Fruit fly (Drosophila melanogaster) whole organism, embryonic: ENCODE results near the gene Mbs.

Source experiments
- Aef1 ChIP-seq: fragments of 200-800 bp; sonication (Bioruptor generic); IDR thresholded peaks from 3 replicates; pipeline ENCODE4 v1.3.6; 2022; ENCODE audit warnings: missing biosample characterization, missing genetic modification characterization
- CG10147 ChIP-seq: fragments of 200-800 bp; sonication (Bioruptor generic); optimal IDR thresholded peaks from 2 replicates; lab custom pipeline; 2019; ENCODE audit warnings: missing biosample characterization, mild to moderate bottlenecking, missing genetic modification characterization, moderate library complexity
- CG10267 ChIP-seq: fragments of 200-800 bp; sonication (Bioruptor generic); optimal IDR thresholded peaks from 2 replicates; lab custom pipeline; 2018; ENCODE audit warnings: missing biosample characterization, mild to moderate bottlenecking, missing genetic modification characterization, moderate library complexity
- CG10543 ChIP-seq: fragments of 200-800 bp; sonication (Bioruptor generic); optimal IDR thresholded peaks from 3 replicates; lab custom pipeline; 2017; ENCODE audit warnings: missing biosample characterization, mild to moderate bottlenecking, missing genetic modification characterization, moderate library complexity
- CG11504 ChIP-seq: fragments of 200-800 bp; sonication (Bioruptor generic); optimal IDR thresholded peaks from 3 replicates; lab custom pipeline; 2019; ENCODE audit warnings: missing biosample characterization, mild to moderate bottlenecking, missing genetic modification characterization, moderate library complexity
- CG11696 ChIP-seq: fragments of 200-800 bp; sonication (Bioruptor generic); IDR thresholded peaks from 2 replicates; pipeline ENCODE4 v1.3.6; 2022; ENCODE audit warnings: missing biosample characterization, missing genetic modification characterization
- CG1233 ChIP-seq: fragments of 200-800 bp; sonication (Bioruptor generic); optimal IDR thresholded peaks from 4 replicates; lab custom pipeline; 2018; ENCODE audit warnings: missing biosample characterization, mild to moderate bottlenecking, missing genetic modification characterization
- CG1602 ChIP-seq: fragments of 200-800 bp; sonication (Bioruptor generic); optimal IDR thresholded peaks from 3 replicates; lab custom pipeline; 2016; ENCODE audit warnings: missing biosample characterization, missing genetic modification characterization
- CG16813 ChIP-seq: fragments of 200-800 bp; sonication (Bioruptor generic); IDR thresholded peaks from 3 replicates; pipeline ENCODE4 v1.3.6; 2022; ENCODE audit warnings: missing biosample characterization, missing genetic modification characterization; ENCODE audit not compliant: partially characterized antibody
- CG17359 ChIP-seq: fragments of 200-800 bp; sonication (Bioruptor generic); optimal IDR thresholded peaks from 3 replicates; lab custom pipeline; 2018; ENCODE audit warnings: missing biosample characterization, mild to moderate bottlenecking, missing genetic modification characterization, moderate library complexity
- CG18764 ChIP-seq: fragments of 200-800 bp; sonication (Bioruptor generic); optimal IDR thresholded peaks from 3 replicates; lab custom pipeline; 2016; ENCODE audit warnings: missing biosample characterization, missing genetic modification characterization
- CG2199 ChIP-seq: fragments of 200-800 bp; sonication (Bioruptor generic); IDR thresholded peaks from 3 replicates; pipeline ENCODE4 v1.3.6; 2022; ENCODE audit warnings: missing biosample characterization, missing genetic modification characterization
- CG2889 ChIP-seq: fragments of 200-800 bp; sonication (Bioruptor generic); IDR thresholded peaks from 3 replicates; pipeline ENCODE4 v1.3.6; 2022; ENCODE audit warnings: missing biosample characterization, missing genetic modification characterization
- CG3065 ChIP-seq: fragments of 200-800 bp; sonication (Bioruptor generic); optimal IDR thresholded peaks from 2 replicates; lab custom pipeline; 2016; ENCODE audit warnings: missing biosample characterization, missing genetic modification characterization
- CG31388 ChIP-seq: fragments of 200-800 bp; sonication (Bioruptor generic); optimal IDR thresholded peaks from 2 replicates; lab custom pipeline; 2016; ENCODE audit warnings: missing biosample characterization, missing genetic modification characterization
- CG4617 ChIP-seq: fragments of 200-800 bp; sonication (Bioruptor generic); optimal IDR thresholded peaks from 3 replicates; lab custom pipeline; 2016; ENCODE audit warnings: missing biosample characterization, missing genetic modification characterization, borderline replicate concordance
- CG6254 ChIP-seq: fragments of 200-800 bp; sonication (Bioruptor generic); optimal IDR thresholded peaks from 3 replicates; lab custom pipeline; 2017; ENCODE audit warnings: mild to moderate bottlenecking, missing biosample characterization, missing genetic modification reagents, missing genetic modification characterization
- CG6272 ChIP-seq: fragments of 200-800 bp; sonication (Bioruptor generic); IDR thresholded peaks from 2 replicates; pipeline ENCODE4 v1.3.6; 2022; ENCODE audit warnings: missing biosample characterization, missing genetic modification characterization
- CG6683 ChIP-seq: fragments of 200-800 bp; sonication (Bioruptor generic); optimal IDR thresholded peaks from 2 replicates; lab custom pipeline; 2017; ENCODE audit warnings: missing biosample characterization, mild to moderate bottlenecking, missing genetic modification characterization, missing genetic modification reagents
- CG6791 ChIP-seq: fragments of 200-800 bp; sonication (Bioruptor generic); IDR thresholded peaks from 3 replicates; pipeline ENCODE4 v1.3.6; 2022; ENCODE audit warnings: missing biosample characterization, missing genetic modification characterization; ENCODE audit not compliant: partially characterized antibody
- CG8924 ChIP-seq: fragments of 200-800 bp; optimal IDR thresholded peaks from 3 replicates; lab custom pipeline; 2019; ENCODE audit warnings: missing biosample characterization, mild to moderate bottlenecking, missing genetic modification characterization, moderate library complexity
- CTCF ChIP-seq: fragments of 200-800 bp; sonication (Bioruptor generic); optimal IDR thresholded peaks from 2 replicates; lab custom pipeline; 2017; ENCODE audit warnings: missing biosample characterization, mild to moderate bottlenecking, missing genetic modification characterization, moderate library complexity
- Chrac-16 ChIP-seq: fragments of 200-800 bp; sonication (Bioruptor generic); optimal IDR thresholded peaks from 3 replicates; lab custom pipeline; 2016; ENCODE audit warnings: missing biosample characterization, missing genetic modification characterization
- D19A ChIP-seq: fragments of 200-800 bp; optimal IDR thresholded peaks from 3 replicates; lab custom pipeline; 2019; ENCODE audit warnings: missing biosample characterization, mild to moderate bottlenecking, missing genetic modification characterization, moderate library complexity
- GATAe ChIP-seq: fragments of 200-800 bp; sonication (Bioruptor generic); conservative IDR thresholded peaks from 2 replicates; pipeline ENCODE4 v1.3.6; 2022; ENCODE audit warnings: missing biosample characterization, missing genetic modification characterization
- Gug ChIP-seq: fragments of 200-800 bp; sonication (Bioruptor generic); IDR thresholded peaks from 4 replicates; pipeline ENCODE4 v1.3.6; 2022; ENCODE audit warnings: missing biosample characterization, missing genetic modification characterization
- HLHmδ ChIP-seq: fragments of 200-800 bp; sonication (Bioruptor generic); optimal IDR thresholded peaks from 2 replicates; lab custom pipeline; 2018; ENCODE audit warnings: missing biosample characterization, mild to moderate bottlenecking, missing genetic modification characterization, moderate library complexity
- Hr78 ChIP-seq, 2 experiments: fragments of 200-800 bp in 1 of 2; fragments of >200 bp in 1 of 2; sonication (Bioruptor generic) in 1 of 2; optimal IDR thresholded peaks; 2 replicates each; lab custom pipeline; 2017 to 2019; ENCODE audit warnings: missing biosample characterization in 2 of 2, missing genetic modification characterization in 2 of 2, mild to moderate bottlenecking in 1 of 2, moderate library complexity in 1 of 2
- Spps ChIP-seq: fragments of 200-800 bp; sonication (Bioruptor generic); optimal IDR thresholded peaks from 2 replicates; lab custom pipeline; 2018; ENCODE audit warnings: missing biosample characterization, mild to moderate bottlenecking, missing genetic modification characterization
- abd-A ChIP-seq: fragments of 200-800 bp; sonication (Bioruptor generic); optimal IDR thresholded peaks from 3 replicates; lab custom pipeline; 2019; ENCODE audit warnings: missing biosample characterization, mild to moderate bottlenecking, missing genetic modification characterization, moderate library complexity
- bsh ChIP-seq, 2 experiments: fragments of 200-800 bp; sonication (Bioruptor generic); optimal IDR thresholded peaks; 2 replicates each; lab custom pipeline; 2017 to 2018; ENCODE audit warnings: mild to moderate bottlenecking in 2 of 2, missing biosample characterization in 2 of 2, missing genetic modification characterization in 2 of 2, moderate library complexity in 1 of 2
- dan ChIP-seq: fragments of 200-800 bp; sonication (Bioruptor generic); IDR thresholded peaks from 2 replicates; pipeline ENCODE4 v1.3.6; 2022; ENCODE audit warnings: missing biosample characterization, missing genetic modification characterization
- dmrt11E ChIP-seq: fragments of 200-800 bp; sonication (Bioruptor generic); optimal IDR thresholded peaks from 3 replicates; lab custom pipeline; 2018; ENCODE audit warnings: missing biosample characterization, mild to moderate bottlenecking, missing genetic modification characterization, moderate library complexity
- fd64A ChIP-seq: fragments of 200-800 bp; sonication (Bioruptor generic); optimal IDR thresholded peaks from 3 replicates; lab custom pipeline; 2018; ENCODE audit warnings: missing biosample characterization, mild to moderate bottlenecking, missing genetic modification characterization
- ftz-f1 ChIP-seq: fragments of 200-800 bp; sonication (Bioruptor generic); optimal IDR thresholded peaks from 2 replicates; lab custom pipeline; 2016; ENCODE audit warnings: missing biosample characterization, missing genetic modification characterization
- hkb ChIP-seq, 2 experiments: fragments of 200-800 bp in 1 of 2; fragments of >200 bp in 1 of 2; sonication (Bioruptor generic) in 1 of 2; IDR thresholded peaks in 1 of 2; optimal IDR thresholded peaks in 1 of 2; 2 replicates each; pipeline versions ENCODE4 v1.3.6 to Lab custom; 2017 to 2022; ENCODE audit warnings: missing biosample characterization in 1 of 2, missing genetic modification characterization in 1 of 2
- lab ChIP-seq: fragments of 200-800 bp; sonication (Bioruptor generic); optimal IDR thresholded peaks from 3 replicates; lab custom pipeline; 2017; ENCODE audit warnings: missing biosample characterization, missing genetic modification characterization, mild to moderate bottlenecking, moderate library complexity, missing genetic modification reagents
- lov ChIP-seq, 2 experiments: fragments of 200-800 bp in 1 of 2; fragments of >200 bp in 1 of 2; sonication (Bioruptor generic) in 1 of 2; IDR thresholded peaks in 1 of 2; optimal IDR thresholded peaks in 1 of 2; 2 replicates in 1 of 2; 3 replicates in 1 of 2; pipeline versions ENCODE4 v1.3.6 to Lab custom; 2017 to 2022; ENCODE audit warnings: missing biosample characterization in 1 of 2, missing genetic modification characterization in 1 of 2
- pan ChIP-seq, 4 experiments: fragments of >200 bp in 3 of 4; fragments of 200-800 bp in 1 of 4; sonication (Bioruptor generic) in 1 of 4; optimal IDR thresholded peaks in 3 of 4; IDR thresholded peaks in 1 of 4; 2 replicates each; pipeline versions ENCODE4 v1.3.6 to Lab custom; 2017 to 2022; ENCODE audit warnings: missing biosample characterization in 2 of 4, missing genetic modification characterization in 2 of 4, mixed read lengths in 1 of 4
- pros ChIP-seq: fragments of 200-800 bp; sonication (Bioruptor generic); optimal IDR thresholded peaks from 3 replicates; lab custom pipeline; 2019; ENCODE audit warnings: missing biosample characterization, mild to moderate bottlenecking, missing genetic modification characterization, moderate library complexity
- scrt ChIP-seq: fragments of 200-800 bp; sonication (Bioruptor generic); optimal IDR thresholded peaks from 2 replicates; lab custom pipeline; 2018; ENCODE audit warnings: missing biosample characterization, mild to moderate bottlenecking, missing genetic modification characterization, moderate library complexity
- sob ChIP-seq: fragments of 200-800 bp; sonication (Bioruptor generic); IDR thresholded peaks from 2 replicates; pipeline ENCODE4 v1.3.6; 2022; ENCODE audit warnings: missing biosample characterization, missing genetic modification characterization
- stc ChIP-seq: fragments of 200-800 bp; sonication (Bioruptor generic); IDR thresholded peaks from 2 replicates; pipeline ENCODE4 v1.3.6; 2022; ENCODE audit warnings: missing biosample characterization, missing genetic modification characterization
- stwl ChIP-seq: fragments of 200-800 bp; sonication (Bioruptor generic); optimal IDR thresholded peaks from 3 replicates; lab custom pipeline; 2018; ENCODE audit warnings: missing biosample characterization, mild to moderate bottlenecking, missing genetic modification characterization, moderate library complexity
- tap ChIP-seq: fragments of 200-800 bp; optimal IDR thresholded peaks from 3 replicates; lab custom pipeline; 2019; ENCODE audit warnings: missing biosample characterization, mild to moderate bottlenecking, missing genetic modification characterization, moderate library complexity
- tio ChIP-seq: fragments of 200-800 bp; sonication (Bioruptor generic); optimal IDR thresholded peaks from 2 replicates; lab custom pipeline; 2017; ENCODE audit warnings: missing biosample characterization, missing genetic modification characterization, inconsistent platforms
- wdn ChIP-seq: fragments of 200-800 bp; sonication (Bioruptor generic); IDR thresholded peaks from 2 replicates; pipeline ENCODE4 v1.3.6; 2022; ENCODE audit warnings: missing biosample characterization, missing genetic modification characterization

Gene Mbs

DNA sequence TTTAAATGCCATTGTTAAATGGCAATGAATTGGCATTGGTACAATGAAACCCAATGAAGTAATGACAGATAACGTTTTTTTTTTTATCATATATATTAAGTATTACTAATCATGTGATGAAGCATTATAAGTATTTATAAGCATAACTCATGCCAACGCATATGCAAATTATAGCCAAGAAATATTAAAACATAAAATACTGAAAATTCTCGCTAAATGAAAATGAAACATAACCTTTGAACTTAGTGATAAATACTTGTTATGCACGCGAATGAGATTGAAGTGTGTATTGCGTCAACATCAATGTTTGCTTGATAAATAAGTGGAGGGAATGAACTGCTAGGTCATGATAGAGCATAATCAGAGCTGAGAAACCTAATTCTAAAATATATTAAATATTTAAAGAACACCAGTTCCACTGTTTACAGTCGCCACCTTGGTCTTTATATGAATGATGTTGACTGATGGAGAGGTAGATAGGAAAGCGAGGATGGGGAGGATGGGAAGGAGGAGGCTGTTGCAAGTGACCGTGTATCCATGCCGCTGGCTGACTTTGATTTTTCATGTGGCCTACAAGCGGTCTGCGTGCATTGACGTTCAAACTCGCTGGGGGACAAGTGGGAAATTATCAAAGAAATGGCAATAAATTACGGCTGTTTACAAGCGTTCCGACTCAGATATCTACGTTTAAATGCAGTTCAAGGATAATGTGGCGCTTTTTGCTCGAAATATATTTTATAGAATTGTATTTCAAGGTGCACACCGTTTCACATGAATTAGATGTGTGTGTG, 4.5 kb downstream of the Mbs start (continued):
- TF ChIP-seq hkb (optimal IDR thresholded peaks at IDR 0.05; lab: Kevin White, UChicago) (no peak), hkb (GFP tag; IDR thresholded peaks at IDR 0.05; lab: Robert Waterston, UW) (no peak), Chrac-16 (GFP tag; lab: Kevin White, UChicago) (no peak), abd-A (tag; lab: Kevin White, UChicago) (no peak), CTCF (GFP tag; lab: Kevin White, UChicago) (no peak), HLHmδ (GFP tag; lab: Kevin White, UChicago) (peak; percentile 55), ftz-f1 (GFP tag; lab: Kevin White, UChicago) (peak; percentile 74), scrt (no peak), sob (no peak), CG3065 (GFP tag; lab: Kevin White, UChicago) (no peak), CG10267 (no peak), Spps (tag; lab: Kevin White, UChicago) (peak; percentile 51), CG6683 (GFP tag; lab: Kevin White, UChicago) (no peak), wdn (no peak), D19A (peak; percentile 8), CG4617 (GFP tag; lab: Kevin White, UChicago) (no peak), dan (GFP tag; lab: Robert Waterston, UW) (no peak), CG18764 (GFP tag; lab: Kevin White, UChicago) (peak; percentile 25), GATAe (GFP tag; lab: Robert Waterston, UW) (no peak), CG17359 (peak; percentile 5), CG11696 (GFP tag; lab: Robert Waterston, UW) (no peak), CG11504 (tag; lab: Kevin White, UChicago) (peak; percentile 9), CG10147 (GFP tag; lab: Kevin White, UChicago) (no peak), CG10543 (GFP tag; lab: Kevin White, UChicago) (peak; percentile 31), CG1233 (GFP tag; lab: Kevin White, UChicago) (no peak), CG6791 (GFP tag; lab: Robert Waterston, UW) (no peak), tio (GFP tag; lab: Kevin White, UChicago) (peak; percentile 0), tap (tag; lab: Kevin White, UChicago) (no peak), pan (optimal IDR thresholded peaks at IDR 0.05; lab: Kevin White, UChicago) (no peak), pan (GFP tag; optimal IDR thresholded peaks at IDR 0.05 in 1 of 2, IDR thresholded peaks at IDR 0.05 in 1 of 2) (no peak), Hr78 (GFP tag; optimal IDR thresholded peaks at IDR 0.05; lab: Kevin White, UChicago) (peak in 1 of 2 experiments; percentile 71), CG2889 (no peak), Aef1 (GFP tag; lab: Robert Waterston, UW) (no peak), CG16813 (GFP tag; lab: Robert Waterston, UW) (no peak), CG8924 (tag; lab: Kevin White, UChicago) (no peak), CG6254 (GFP tag; lab: Kevin White, UChicago) (peak; percentile 0), stwl (peak; percentile 1), fd64A (GFP tag; lab: Kevin White, UChicago) (peak; percentile 56), CG31388 (GFP tag; lab: Kevin White, UChicago) (no peak), lov (optimal IDR thresholded peaks at IDR 0.05; lab: Kevin White, UChicago) (no peak), lov (GFP tag; IDR thresholded peaks at IDR 0.05; lab: Robert Waterston, UW) (no peak), dmrt11E (tag; lab: Kevin White, UChicago) (peak; percentile 57), lab (GFP tag; lab: Kevin White, UChicago) (peak; percentile 9), CG2199 (no peak), Gug (GFP tag; lab: Robert Waterston, UW) (no peak), pros (GFP tag; lab: Kevin White, UChicago) (no peak), CG1602 (GFP tag; lab: Kevin White, UChicago) (no peak), stc (no peak), bsh (GFP tag; optimal IDR thresholded peaks at IDR 0.05; lab: Kevin White, UChicago) (peak in 1 of 2 experiments; percentile 56), CG6272 (GFP tag; lab: Robert Waterston, UW) (no peak)
